Worm (Caenorhabditis elegans): ENCODE data around the gene lst-2.

ce11 chrX:4362522-4362921 is 20.6 kb downstream of the lst-2 start, which contains the start of gene F14H12.7:
- TF ChIP-seq Y53F4B.3 (GFP tag; IDR thresholded peaks at IDR 0.05) (no peak), lin-54 (GFP tag; optimal IDR thresholded peaks at IDR 0.05) (no peak), lin-35 (GFP tag; optimal IDR thresholded peaks at IDR 0.05) (no peak), dox-1 (GFP tag; IDR thresholded peaks at IDR 0.05) (no peak), B0261.1 (tag; optimal IDR thresholded peaks at IDR 0.05) (no peak)

Measured in whole organism, young adult.